Worm (Caenorhabditis elegans): ENCODE results near the gene srt-55.

The srt-55 gene

ce11 chrIII:10136778-10137177, 30.5 kb upstream of the srt-55 start, which contains the start of gene ZK1128.7:
Gene ZK1128.7, plus strand, starts transcription at chrIII:10137006.
- TF ChIP-seq hlh-30 (tag; optimal IDR thresholded peaks at IDR 0.05; ENCODE audit: insufficient read depth), result peak; percentile 8
- no peak for TF ChIP-seq zfp-3 (GFP tag; conservative IDR thresholded peaks at IDR 0.05)
- TF ChIP-seq dve-1 (tag; optimal IDR thresholded peaks at IDR 0.05; ENCODE audit: insufficient read depth), result peak; percentile 6
- no peak for TF ChIP-seq zag-1 (tag; optimal IDR thresholded peaks at IDR 0.05)
- TF ChIP-seq mdt-29 (GFP tag; IDR thresholded peaks at IDR 0.05), result no peak
- peak in 1 of 2 experiments; percentile 28 for TF ChIP-seq lsy-2 (tag; optimal IDR thresholded peaks at IDR 0.05)
- peak in 1 of 2 experiments; percentile 39 for TF ChIP-seq unc-62 (GFP tag; optimal IDR thresholded peaks at IDR 0.05 in 1 of 2)
- TF ChIP-seq unc-62 (tag; optimal IDR thresholded peaks at IDR 0.05), result no peak
- TF ChIP-seq aha-1 (tag), result peak; percentile 89
- peak; percentile 9 for TF ChIP-seq mxl-3 (GFP tag; optimal IDR thresholded peaks at IDR 0.05)
- peak in 1 of 2 experiments; percentile 27 for TF ChIP-seq hif-1 (tag; optimal IDR thresholded peaks at IDR 0.05)
- no peak for TF ChIP-seq daf-12 (tag; optimal IDR thresholded peaks at IDR 0.05)

DNA sequence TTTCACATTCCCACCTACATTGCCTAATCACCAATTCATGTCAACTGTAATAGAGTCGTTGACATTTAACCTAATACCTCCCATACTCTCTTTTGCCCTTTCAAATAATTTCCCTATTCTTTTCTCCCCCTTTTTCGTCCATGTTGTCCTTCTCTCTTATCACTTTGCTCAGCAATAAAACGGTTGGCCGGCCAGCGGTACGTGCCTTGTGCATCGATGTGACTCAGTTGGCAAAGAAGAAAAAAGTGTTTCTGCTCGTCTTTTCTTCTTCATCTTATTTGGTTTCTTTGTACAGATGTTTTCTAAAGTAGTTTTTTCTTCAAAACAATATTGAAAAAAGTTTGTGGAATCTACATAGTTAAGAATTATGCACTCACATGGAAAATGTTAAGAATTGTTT, 28.2 kb upstream of the srt-55 start:
- no peak for TF ChIP-seq attf-4 (tag; optimal IDR thresholded peaks at IDR 0.05)
- no peak for TF ChIP-seq set-16 (GFP tag; IDR thresholded peaks at IDR 0.05)
- peak; percentile 9 for TF ChIP-seq nhr-28 (tag; optimal IDR thresholded peaks at IDR 0.05)
- no peak for TF ChIP-seq arid-1 (GFP tag; conservative IDR thresholded peaks at IDR 0.05)
- TF ChIP-seq Y5F2A.4 (GFP tag; optimal IDR thresholded peaks at IDR 0.05), result no peak
- no peak for TF ChIP-seq pha-4 (GFP tag; IDR thresholded peaks at IDR 0.05)
- no peak for TF ChIP-seq pha-4 (tag; optimal IDR thresholded peaks at IDR 0.05)
- peak; percentile 52 for TF ChIP-seq dve-1 (tag; optimal IDR thresholded peaks at IDR 0.05; ENCODE audit: insufficient read depth)
- peak; percentile 52 for TF ChIP-seq hlh-11 (tag; optimal IDR thresholded peaks at IDR 0.05)
- TF ChIP-seq ceh-44 (GFP tag; IDR thresholded peaks at IDR 0.05), result no peak
- TF ChIP-seq ceh-62 (tag; optimal IDR thresholded peaks at IDR 0.05), result no peak
- peak; percentile 43 for TF ChIP-seq pqm-1 (tag; optimal IDR thresholded peaks at IDR 0.05)
- no peak for TF ChIP-seq ztf-11 (tag; optimal IDR thresholded peaks at IDR 0.05)
- no peak for TF ChIP-seq snpc-4 (tag; optimal IDR thresholded peaks at IDR 0.05)
- TF ChIP-seq lin-39 (tag; optimal IDR thresholded peaks at IDR 0.05), result no peak
- no peak for TF ChIP-seq mdt-29 (GFP tag; IDR thresholded peaks at IDR 0.05)
- no peak for TF ChIP-seq mxl-3 (GFP tag; optimal IDR thresholded peaks at IDR 0.05)
- peak in 1 of 2 experiments; percentile 3 for TF ChIP-seq unc-62 (GFP tag; optimal IDR thresholded peaks at IDR 0.05 in 1 of 2)
- no peak for TF ChIP-seq unc-62 (tag; optimal IDR thresholded peaks at IDR 0.05)
- peak; percentile 68 for TF ChIP-seq nhr-6 (tag; optimal IDR thresholded peaks at IDR 0.05)
- TF ChIP-seq Y105C5A.15 (GFP tag; IDR thresholded peaks at IDR 0.05), result no peak
- TF ChIP-seq daf-16 (GFP tag; optimal IDR thresholded peaks at IDR 0.05), result no peak
- peak; percentile 55 for TF ChIP-seq daf-16 (tag; optimal IDR thresholded peaks at IDR 0.05)
- TF ChIP-seq nhr-76 (tag; optimal IDR thresholded peaks at IDR 0.05), result no peak

- TF ChIP-seq ceh-28 (tag; optimal IDR thresholded peaks at IDR 0.05) (no peak), nhr-41 (GFP tag; IDR thresholded peaks at IDR 0.05) (no peak), ceh-62 (tag; optimal IDR thresholded peaks at IDR 0.05) (no peak), F26F4.8 (GFP tag; conservative IDR thresholded peaks at IDR 0.05) (no peak), spr-1 (tag; optimal IDR thresholded peaks at IDR 0.05) (no peak), lin-29 (GFP tag; IDR thresholded peaks at IDR 0.05) (no peak), ces-1 (GFP tag; optimal IDR thresholded peaks at IDR 0.05) (no peak), nhr-77 (tag; optimal IDR thresholded peaks at IDR 0.05) (peak; percentile 14), mep-1 (tag; optimal IDR thresholded peaks at IDR 0.05) (peak; percentile 44), php-3 (GFP tag; IDR thresholded peaks at IDR 0.05) (no peak), T26A8.4 (GFP tag; IDR thresholded peaks at IDR 0.05) (no peak), aha-1 (tag) (peak; percentile 87), duxl-1 (tag; optimal IDR thresholded peaks at IDR 0.05; ENCODE audit: poor library complexity) (no peak), mxl-2 (GFP tag; conservative IDR thresholded peaks at IDR 0.05) (no peak), lin-13 (GFP tag; optimal IDR thresholded peaks at IDR 0.05) (no peak), D1046.2 (GFP tag; IDR thresholded peaks at IDR 0.05) (no peak), jun-1 (tag; optimal IDR thresholded peaks at IDR 0.05) (peak; percentile 17), hmg-1.1 (GFP tag; IDR thresholded peaks at IDR 0.05) (no peak), ctbp-1 (GFP tag; IDR thresholded peaks at IDR 0.05) (no peak)
These were observed 26.5 kb upstream of the srt-55 start for ce11 chrIII:10132495-10133450.
